Worm (Caenorhabditis elegans) whole organism, L3 larva: ENCODE data around the gene C13A10.1.

ENCODE experiments used
- ZK546.5 ChIP-seq: sonication (generic microtip); optimal IDR thresholded peaks from 2 replicates; lab custom pipeline; 2017; ENCODE audit warnings: missing biosample characterization, missing genetic modification characterization
- aly-2 ChIP-seq: fragments of 150-350 bp; optimal IDR thresholded peaks from 2 replicates; lab custom pipeline; 2014; ENCODE audit warnings: missing biosample characterization, missing genetic modification characterization
- ceh-16 ChIP-seq: sonication (generic microtip); optimal IDR thresholded peaks from 2 replicates; lab custom pipeline; 2017; ENCODE audit warnings: missing biosample characterization, missing genetic modification characterization
- ceh-28 ChIP-seq: fragments of 150-350 bp; optimal IDR thresholded peaks from 2 replicates; lab custom pipeline; 2014; ENCODE audit warnings: missing biosample characterization, missing genetic modification reagents, missing genetic modification characterization
- ceh-82 ChIP-seq: fragments of 150-350 bp; optimal IDR thresholded peaks from 2 replicates; lab custom pipeline; 2014; ENCODE audit warnings: missing biosample characterization, missing genetic modification characterization
- daf-12 ChIP-seq: fragments of 150-350 bp; optimal IDR thresholded peaks from 2 replicates; lab custom pipeline; 2014; ENCODE audit warnings: missing biosample characterization, missing genetic modification reagents, missing genetic modification characterization
- egl-27 ChIP-seq: sonication (generic microtip); optimal IDR thresholded peaks from 4 replicates; lab custom pipeline; 2017; ENCODE audit warnings: missing biosample characterization, missing genetic modification reagents, missing genetic modification characterization
- egl-5 ChIP-seq: fragments of 150-350 bp; optimal IDR thresholded peaks from 2 replicates; lab custom pipeline; 2017; ENCODE audit warnings: missing biosample characterization, missing genetic modification reagents, missing genetic modification characterization, inconsistent platforms
- elt-1 ChIP-seq: fragments of 150-350 bp; optimal IDR thresholded peaks from 2 replicates; lab custom pipeline; 2014; ENCODE audit warnings: missing biosample characterization, missing genetic modification characterization
- elt-2 ChIP-seq: sonication (generic microtip); optimal IDR thresholded peaks from 2 replicates; lab custom pipeline; 2016; ENCODE audit warnings: missing genetic modification reagents, mild to moderate bottlenecking, missing genetic modification characterization, missing compliant biosample characterization
- elt-3 ChIP-seq, 3 experiments: fragments of 150-350 bp in 1 of 3; sonication (generic microtip) in 2 of 3; optimal IDR thresholded peaks; 2 replicates in 2 of 3; 4 replicates in 1 of 3; lab custom pipeline; 2014 to 2017; ENCODE audit warnings: missing biosample characterization in 3 of 3, missing genetic modification characterization in 3 of 3
- eor-1 ChIP-seq, 2 experiments: fragments of 150-350 bp; optimal IDR thresholded peaks; 2 replicates each; lab custom pipeline; 2014 to 2018; ENCODE audit warnings: missing biosample characterization in 2 of 2, missing genetic modification characterization in 2 of 2
- hmg-11 ChIP-seq: sonication (generic microtip); optimal IDR thresholded peaks from 2 replicates; lab custom pipeline; 2016; ENCODE audit warnings: missing genetic modification characterization, missing compliant biosample characterization
- jun-1 ChIP-seq: fragments of 150-350 bp; optimal IDR thresholded peaks from 2 replicates; lab custom pipeline; 2014; ENCODE audit warnings: missing biosample characterization, missing genetic modification reagents, missing genetic modification characterization
- lin-39 ChIP-seq: fragments of 150-350 bp; optimal IDR thresholded peaks from 2 replicates; lab custom pipeline; 2018; ENCODE audit warnings: missing biosample characterization, missing genetic modification reagents, missing genetic modification characterization
- mml-1 ChIP-seq: fragments of 150-350 bp; sonication (generic microtip); optimal IDR thresholded peaks from 3 replicates; lab custom pipeline; 2014; ENCODE audit warnings: missing biosample characterization, missing genetic modification characterization
- nfya-1 ChIP-seq: sonication (generic microtip); optimal IDR thresholded peaks from 2 replicates; lab custom pipeline; 2017; ENCODE audit warnings: missing genetic modification characterization, mild to moderate bottlenecking, missing compliant biosample characterization, antibody characterized with exemption, moderate library complexity; ENCODE audit not compliant: insufficient read depth
- nhr-23 ChIP-seq: fragments of 150-350 bp; optimal IDR thresholded peaks from 2 replicates; lab custom pipeline; 2014; ENCODE audit warnings: missing biosample characterization, missing genetic modification reagents, missing genetic modification characterization
- nhr-237 ChIP-seq: fragments of 150-350 bp; optimal IDR thresholded peaks from 2 replicates; lab custom pipeline; 2014; ENCODE audit warnings: missing biosample characterization, missing genetic modification characterization
- nhr-25 ChIP-seq: sonication (generic microtip); optimal IDR thresholded peaks from 2 replicates; lab custom pipeline; 2017; ENCODE audit warnings: missing biosample characterization, missing genetic modification characterization
- nhr-43 ChIP-seq: sonication (generic microtip); optimal IDR thresholded peaks from 2 replicates; lab custom pipeline; 2016; ENCODE audit warnings: mild to moderate bottlenecking, missing genetic modification characterization, missing compliant biosample characterization; ENCODE audit not compliant: poor library complexity, severe bottlenecking
- nhr-67 ChIP-seq: fragments of 150-350 bp; optimal IDR thresholded peaks from 2 replicates; lab custom pipeline; 2014; ENCODE audit warnings: missing biosample characterization, missing genetic modification characterization
- nhr-76 ChIP-seq: fragments of 150-350 bp; sonication (generic microtip); optimal IDR thresholded peaks from 5 replicates; lab custom pipeline; 2014; ENCODE audit warnings: missing biosample characterization, missing genetic modification characterization
- pha-4 ChIP-seq: fragments of 150-350 bp; optimal IDR thresholded peaks from 2 replicates; lab custom pipeline; 2014; ENCODE audit warnings: missing biosample characterization, missing genetic modification reagents, missing genetic modification characterization
- pqm-1 ChIP-seq: fragments of 150-350 bp; optimal IDR thresholded peaks from 2 replicates; lab custom pipeline; 2017; ENCODE audit warnings: missing biosample characterization, missing genetic modification characterization, inconsistent platforms
- sea-2 ChIP-seq: fragments of 150-350 bp; sonication (generic microtip); optimal IDR thresholded peaks from 4 replicates; lab custom pipeline; 2014; ENCODE audit warnings: missing biosample characterization, missing genetic modification reagents, missing genetic modification characterization
- skn-1 ChIP-seq: fragments of 150-350 bp; optimal IDR thresholded peaks from 2 replicates; lab custom pipeline; 2014; ENCODE audit warnings: missing biosample characterization, missing genetic modification characterization
- tbx-2 ChIP-seq: sonication (generic microtip); optimal IDR thresholded peaks from 2 replicates; lab custom pipeline; 2016; ENCODE audit warnings: mild to moderate bottlenecking, missing genetic modification characterization, missing compliant biosample characterization
- unc-39 ChIP-seq: sonication (generic microtip); optimal IDR thresholded peaks from 4 replicates; lab custom pipeline; 2017; ENCODE audit warnings: missing biosample characterization, missing genetic modification characterization
- unc-62 ChIP-seq: fragments of 150-350 bp; sonication (generic microtip); optimal IDR thresholded peaks from 4 replicates; lab custom pipeline; 2014; ENCODE audit warnings: missing biosample characterization, missing genetic modification reagents, missing genetic modification characterization
- zag-1 ChIP-seq: fragments of 150-350 bp; optimal IDR thresholded peaks from 2 replicates; lab custom pipeline; 2014; ENCODE audit warnings: missing biosample characterization, missing genetic modification characterization
- ztf-11 ChIP-seq: fragments of 150-350 bp; optimal IDR thresholded peaks from 2 replicates; lab custom pipeline; 2014; ENCODE audit warnings: missing biosample characterization, missing genetic modification characterization

The C13A10.1 gene

DNA sequence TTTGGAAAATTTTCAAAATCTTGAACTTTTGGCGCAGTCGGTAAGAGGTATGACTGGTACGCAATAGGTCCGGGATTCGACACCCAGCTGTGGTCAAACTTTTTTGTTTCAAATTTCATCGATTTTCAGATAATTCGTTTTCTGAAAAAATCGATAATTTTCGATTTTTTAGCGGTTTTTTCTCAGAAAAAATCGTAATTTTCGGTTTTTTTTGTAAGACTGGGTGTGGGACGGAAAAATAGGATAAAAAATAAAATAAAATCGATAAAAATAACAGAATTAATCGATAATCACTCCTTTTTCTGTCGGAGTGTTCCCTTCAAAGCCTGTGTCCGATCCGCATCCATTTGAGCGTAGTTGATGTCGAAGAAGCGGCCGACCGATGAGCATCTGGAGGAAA lies 13.3 kb upstream of the C13A10.1 start:
- TF ChIP-seq daf-12 (tag; lab: Kevin White, UChicago) (no peak), ZK546.5 (tag; lab: Kevin White, UChicago) (no peak), ztf-11 (no peak), mml-1 (no peak), ceh-28 (tag; lab: Kevin White, UChicago) (peak; percentile 66), elt-3 (tag; optimal IDR thresholded peaks at IDR 0.05; lab: Kevin White, UChicago) (no peak)

DNA sequence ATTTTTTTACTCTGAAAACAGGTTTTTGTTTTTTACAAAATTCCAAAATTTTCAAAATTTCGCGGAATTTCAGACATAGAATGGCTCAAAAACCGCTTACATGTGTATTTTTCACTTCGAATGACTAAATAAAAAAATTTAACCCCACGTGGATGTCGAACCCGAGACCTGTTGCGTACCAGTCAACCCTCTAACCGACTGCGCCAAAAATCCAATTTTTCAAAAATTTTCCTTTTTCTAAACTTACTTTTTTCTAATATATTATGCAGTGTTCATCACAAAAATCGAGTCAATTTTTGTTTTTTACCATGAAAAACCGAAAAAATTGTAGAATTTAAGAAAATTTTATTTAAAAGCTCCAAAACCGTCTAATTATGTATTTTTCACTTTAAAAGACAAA lies 10.5 kb upstream of the C13A10.1 start:
- TF ChIP-seq hmg-11, result no peak
- no peak for TF ChIP-seq elt-2
- TF ChIP-seq tbx-2 (tag; lab: Kevin White, UChicago), result no peak
- no peak for TF ChIP-seq ceh-28 (tag; lab: Kevin White, UChicago)
- no peak for TF ChIP-seq ZK546.5 (tag; lab: Kevin White, UChicago)

DNA sequence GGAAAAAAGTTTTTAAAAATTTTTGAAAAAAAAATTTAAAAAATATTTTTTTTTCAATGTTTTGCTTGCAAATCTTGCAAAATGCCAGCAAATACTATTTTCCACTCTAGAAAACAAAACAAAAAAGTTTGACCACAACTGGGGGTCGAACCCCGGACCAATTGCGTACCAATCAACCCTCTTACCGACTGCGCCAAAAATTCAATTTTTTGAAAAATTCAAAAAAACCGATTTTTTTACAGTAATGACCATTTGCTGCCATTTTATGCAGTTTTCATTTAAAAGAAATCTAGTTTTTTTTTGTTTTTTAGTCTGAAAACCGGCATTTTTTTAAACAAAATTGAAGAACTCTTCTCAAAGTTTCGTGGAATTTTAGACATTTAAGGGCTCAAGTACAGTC lies 7.0 kb upstream of the C13A10.1 start:
- no peak for TF ChIP-seq ceh-82 (tag; lab: Kevin White, UChicago)
- no peak for TF ChIP-seq skn-1
- TF ChIP-seq nhr-23 (tag; lab: Kevin White, UChicago), result no peak
- no peak for TF ChIP-seq egl-27 (tag; lab: Kevin White, UChicago)

DNA sequence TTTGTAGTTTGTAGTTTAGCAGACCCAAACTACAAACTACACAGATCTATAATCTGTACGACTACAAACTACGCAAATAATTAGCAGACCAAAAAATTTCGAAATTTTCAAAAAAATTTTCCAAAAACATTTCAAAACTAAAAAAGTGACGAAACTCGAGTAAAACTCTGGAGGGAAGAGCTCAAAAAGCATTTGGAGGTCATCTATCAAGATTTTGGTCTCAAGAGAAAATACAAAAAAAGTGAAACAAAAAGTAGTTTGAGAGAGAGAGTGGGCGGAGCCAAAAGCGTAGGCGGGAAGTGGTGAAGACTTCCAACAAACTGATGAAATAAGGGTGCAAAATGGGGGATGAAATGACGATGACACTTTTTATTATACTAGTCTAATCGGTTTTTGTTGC lies 4.8 kb upstream of the C13A10.1 start:
- peak; percentile 54 for TF ChIP-seq elt-1 (tag; lab: Kevin White, UChicago)
- no peak for TF ChIP-seq egl-5 (tag; lab: Kevin White, UChicago)
- peak; percentile 4 for TF ChIP-seq nfya-1
- TF ChIP-seq ceh-16 (tag; lab: Kevin White, UChicago), result no peak
- no peak for TF ChIP-seq egl-27 (tag; lab: Kevin White, UChicago)
- TF ChIP-seq aly-2 (tag; lab: Kevin White, UChicago), result no peak
- peak; percentile 85 for TF ChIP-seq lin-39
- TF ChIP-seq nhr-43 (tag; lab: Kevin White, UChicago), result no peak
- TF ChIP-seq nhr-76, result no peak
- TF ChIP-seq pha-4 (tag; lab: Kevin White, UChicago), result no peak

DNA sequence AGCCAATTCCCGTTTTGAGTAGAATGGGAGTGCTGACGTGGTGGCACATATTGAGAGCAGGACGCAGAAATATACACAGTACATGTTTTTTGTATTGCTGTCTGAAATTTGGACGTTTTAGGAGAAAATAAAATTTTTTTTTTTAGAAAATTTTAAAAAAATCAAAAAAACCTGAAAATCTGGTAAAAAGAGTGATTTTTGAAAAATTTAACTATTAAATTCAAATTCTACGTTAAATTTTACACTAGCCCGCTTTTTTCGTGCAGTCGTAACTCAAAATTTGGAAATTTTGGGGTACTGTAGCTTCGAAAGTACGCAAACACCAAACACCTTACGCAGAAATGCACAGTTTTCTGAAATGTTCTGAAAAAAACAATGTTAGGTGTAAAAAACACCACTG lies 2.5 kb upstream of the C13A10.1 start, which contains the start of gene C13A10.2:
TSS of gene C13A10.2 (minus strand) at position 101 of the 400 bp plus-strand sequence.
- TF ChIP-seq tbx-2 (tag; lab: Kevin White, UChicago) (no peak), aly-2 (tag; lab: Kevin White, UChicago) (no peak), nhr-237 (tag; lab: Kevin White, UChicago) (no peak), elt-1 (tag; lab: Kevin White, UChicago) (no peak), jun-1 (no peak), zag-1 (tag; lab: Kevin White, UChicago) (no peak), ceh-16 (tag; lab: Kevin White, UChicago) (no peak)

DNA sequence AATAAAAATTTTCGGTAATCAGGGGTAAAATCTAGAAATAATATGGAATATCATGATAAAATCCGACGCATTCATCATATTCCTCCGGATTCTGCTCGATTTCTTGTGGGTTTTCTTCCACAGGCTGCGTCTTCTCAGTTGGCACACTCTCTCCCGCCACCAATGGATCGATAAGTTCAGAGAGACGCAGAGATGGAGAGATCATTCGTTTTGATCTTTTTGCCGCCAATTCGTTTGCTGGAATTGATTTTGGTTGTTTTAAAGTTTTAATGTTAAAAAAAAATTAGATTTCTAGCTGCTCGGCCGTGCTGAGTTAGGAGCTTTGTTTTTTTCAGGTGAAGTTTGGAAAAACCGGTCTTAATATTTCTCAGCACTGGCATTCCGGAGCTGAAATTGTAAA lies 1.8 kb upstream of the C13A10.1 start:
- TF ChIP-seq elt-2, result no peak
- TF ChIP-seq sea-2, result no peak
- TF ChIP-seq eor-1 (tag; optimal IDR thresholded peaks at IDR 0.05; lab: Kevin White, UChicago), result no peak
- TF ChIP-seq unc-39 (tag; lab: Kevin White, UChicago), result no peak
- TF ChIP-seq nhr-67, result no peak
- no peak for TF ChIP-seq lin-39
- TF ChIP-seq pqm-1, result no peak
- no peak for TF ChIP-seq daf-12 (tag; lab: Kevin White, UChicago)

DNA sequence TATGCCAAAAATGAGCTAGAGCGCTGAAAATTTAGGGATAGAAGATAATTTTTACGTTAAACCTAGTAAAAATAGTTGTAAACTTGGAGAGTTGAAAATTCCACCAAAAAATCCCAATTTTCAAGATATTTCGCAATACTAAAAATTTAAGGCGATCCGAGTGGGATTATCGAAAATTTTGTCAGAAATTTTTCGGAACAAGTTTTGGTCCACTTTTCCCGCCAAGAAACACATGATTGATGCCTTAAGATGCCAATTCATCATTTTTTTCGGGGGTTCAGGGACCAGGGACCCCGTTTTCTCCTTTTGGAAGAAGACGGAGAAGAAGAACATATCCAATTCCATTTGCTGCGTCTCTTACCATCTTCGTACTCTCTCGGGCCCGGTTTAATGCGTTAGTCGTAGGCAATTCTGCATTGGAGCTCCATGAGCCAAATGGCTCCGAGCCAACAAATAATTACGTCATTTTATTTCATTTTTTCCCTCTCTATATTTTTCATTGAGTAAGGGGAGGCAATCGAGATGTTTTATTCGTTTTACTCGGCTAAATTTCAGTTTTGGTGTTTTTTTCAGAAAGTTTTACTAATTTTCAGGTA lies 10.8 kb downstream of the C13A10.1 start:
- TF ChIP-seq unc-62 (GFP tag; lab: Kevin White, UChicago) (peak; percentile 29), lin-39 (peak; percentile 90), nhr-25 (tag; lab: Kevin White, UChicago) (no peak), nfya-1 (peak; percentile 12)
